Fruit fly (Drosophila melanogaster) whole organism, embryonic: ENCODE measurements around the gene CG46430.

Experiments used
- Blimp-1 ChIP-seq: fragments of 200-800 bp; sonication (Bioruptor generic); optimal IDR thresholded peaks from 3 replicates; lab custom pipeline; 2018; ENCODE audit warnings: missing biosample characterization, missing genetic modification characterization, mild to moderate bottlenecking, moderate library complexity, missing genetic modification reagents
- C15 ChIP-seq: fragments of 200-800 bp; sonication (Bioruptor generic); IDR thresholded peaks from 3 replicates; pipeline ENCODE4 v1.3.6; 2022; ENCODE audit warnings: missing biosample characterization, missing genetic modification characterization
- CG11504 ChIP-seq: fragments of 200-800 bp; sonication (Bioruptor generic); optimal IDR thresholded peaks from 3 replicates; lab custom pipeline; 2019; ENCODE audit warnings: missing biosample characterization, mild to moderate bottlenecking, missing genetic modification characterization, moderate library complexity
- CG14710 ChIP-seq: fragments of 200-800 bp; sonication (Bioruptor generic); optimal IDR thresholded peaks from 3 replicates; lab custom pipeline; 2019; ENCODE audit warnings: missing biosample characterization, mild to moderate bottlenecking, missing genetic modification characterization, moderate library complexity
- CG15269 ChIP-seq: fragments of 200-800 bp; sonication (Bioruptor generic); optimal IDR thresholded peaks from 2 replicates; lab custom pipeline; 2018; ENCODE audit warnings: missing biosample characterization, mild to moderate bottlenecking, missing genetic modification characterization, moderate library complexity
- CG17359 ChIP-seq: fragments of 200-800 bp; sonication (Bioruptor generic); optimal IDR thresholded peaks from 3 replicates; lab custom pipeline; 2018; ENCODE audit warnings: missing biosample characterization, mild to moderate bottlenecking, missing genetic modification characterization, moderate library complexity
- CG17829 ChIP-seq: fragments of 200-800 bp; optimal IDR thresholded peaks from 2 replicates; lab custom pipeline; 2019; ENCODE audit warnings: missing biosample characterization, mild to moderate bottlenecking, missing genetic modification characterization, moderate library complexity
- CG1832 ChIP-seq: fragments of 200-800 bp; sonication (Bioruptor generic); optimal IDR thresholded peaks from 2 replicates; lab custom pipeline; 2017; ENCODE audit warnings: missing biosample characterization, mild to moderate bottlenecking, missing genetic modification characterization, inconsistent platforms
- CG2202 ChIP-seq: fragments of 200-800 bp; sonication (Bioruptor generic); optimal IDR thresholded peaks from 2 replicates; lab custom pipeline; 2018; ENCODE audit warnings: missing biosample characterization, mild to moderate bottlenecking, missing genetic modification characterization
- CG2678 ChIP-seq: fragments of 200-800 bp; sonication (Bioruptor generic); optimal IDR thresholded peaks from 3 replicates; lab custom pipeline; 2019; ENCODE audit warnings: missing biosample characterization, mild to moderate bottlenecking, missing genetic modification characterization, moderate library complexity
- CG2712 ChIP-seq: fragments of 200-800 bp; optimal IDR thresholded peaks from 3 replicates; lab custom pipeline; 2019; ENCODE audit warnings: missing biosample characterization, mild to moderate bottlenecking, missing genetic modification characterization, moderate library complexity
- CG2875 ChIP-seq: fragments of 200-800 bp; sonication (Bioruptor generic); optimal IDR thresholded peaks from 2 replicates; lab custom pipeline; 2017; ENCODE audit warnings: missing biosample characterization, mild to moderate bottlenecking, missing genetic modification characterization, missing genetic modification reagents
- CG3163 ChIP-seq: fragments of 200-800 bp; sonication (Bioruptor generic); optimal IDR thresholded peaks from 3 replicates; lab custom pipeline; 2016; ENCODE audit warnings: missing biosample characterization, missing genetic modification characterization
- CG42726 ChIP-seq: fragments of 200-800 bp; sonication (Bioruptor generic); IDR thresholded peaks from 2 replicates; pipeline ENCODE4 v1.3.6; 2022; ENCODE audit warnings: missing biosample characterization, missing genetic modification characterization; ENCODE audit not compliant: partially characterized antibody
- CG4404 ChIP-seq: fragments of 200-800 bp; sonication (Bioruptor generic); IDR thresholded peaks from 2 replicates; pipeline ENCODE4 v1.3.6; 2022; ENCODE audit warnings: missing biosample characterization, missing genetic modification characterization
- CG7556 ChIP-seq: fragments of 200-800 bp; sonication (Bioruptor generic); optimal IDR thresholded peaks from 2 replicates; lab custom pipeline; 2017; ENCODE audit warnings: missing biosample characterization, mild to moderate bottlenecking, missing genetic modification characterization
- CG8388 ChIP-seq: fragments of 200-800 bp; sonication (Bioruptor generic); optimal IDR thresholded peaks from 2 replicates; lab custom pipeline; 2019; ENCODE audit warnings: missing biosample characterization, mild to moderate bottlenecking, missing genetic modification characterization, moderate library complexity
- CG8924 ChIP-seq: fragments of 200-800 bp; optimal IDR thresholded peaks from 3 replicates; lab custom pipeline; 2019; ENCODE audit warnings: missing biosample characterization, mild to moderate bottlenecking, missing genetic modification characterization, moderate library complexity
- Dbx ChIP-seq: fragments of 200-800 bp; sonication (Bioruptor generic); IDR thresholded peaks from 3 replicates; pipeline ENCODE4 v1.3.6; 2022; ENCODE audit warnings: missing biosample characterization, missing genetic modification characterization
- ERR ChIP-seq: fragments of 200-800 bp; sonication (Bioruptor generic); optimal IDR thresholded peaks from 2 replicates; lab custom pipeline; 2016; ENCODE audit warnings: missing biosample characterization, missing genetic modification characterization
- Jarid2 ChIP-seq: fragments of 200-800 bp; sonication (Bioruptor generic); optimal IDR thresholded peaks from 3 replicates; lab custom pipeline; 2017; ENCODE audit warnings: mild to moderate bottlenecking, missing biosample characterization, missing genetic modification reagents, missing genetic modification characterization
- Sox100B ChIP-seq: fragments of 200-800 bp; sonication (Bioruptor generic); optimal IDR thresholded peaks from 3 replicates; lab custom pipeline; 2018; ENCODE audit warnings: missing biosample characterization, mild to moderate bottlenecking, missing genetic modification characterization
- Sox102F ChIP-seq: fragments of 200-800 bp; sonication (Bioruptor generic); optimal IDR thresholded peaks from 2 replicates; lab custom pipeline; 2018; ENCODE audit warnings: missing biosample characterization, mild to moderate bottlenecking, missing genetic modification characterization, moderate library complexity
- Xrp1 ChIP-seq: fragments of 200-800 bp; sonication (Bioruptor generic); IDR thresholded peaks from 2 replicates; pipeline ENCODE4 v1.3.6; 2022; ENCODE audit warnings: missing biosample characterization, missing genetic modification characterization
- bsh ChIP-seq, 2 experiments: fragments of 200-800 bp; sonication (Bioruptor generic); optimal IDR thresholded peaks; 2 replicates each; lab custom pipeline; 2017 to 2018; ENCODE audit warnings: mild to moderate bottlenecking in 2 of 2, missing biosample characterization in 2 of 2, missing genetic modification characterization in 2 of 2, moderate library complexity in 1 of 2
- cad ChIP-seq: fragments of >200 bp; optimal IDR thresholded peaks from 2 replicates; lab custom pipeline; 2017; ENCODE audit warnings: missing biosample characterization, missing genetic modification characterization
- ci ChIP-seq: fragments of 200-800 bp; sonication (Bioruptor generic); IDR thresholded peaks from 3 replicates; pipeline ENCODE4 v1.3.6; 2022; ENCODE audit warnings: missing biosample characterization, missing genetic modification characterization
- danr ChIP-seq: fragments of 200-800 bp; sonication (Bioruptor generic); IDR thresholded peaks from 2 replicates; pipeline ENCODE4 v1.3.6; 2022; ENCODE audit warnings: missing biosample characterization, missing genetic modification characterization
- dmrt11E ChIP-seq: fragments of 200-800 bp; sonication (Bioruptor generic); optimal IDR thresholded peaks from 3 replicates; lab custom pipeline; 2018; ENCODE audit warnings: missing biosample characterization, mild to moderate bottlenecking, missing genetic modification characterization, moderate library complexity
- dmrt99B ChIP-seq: fragments of 200-800 bp; sonication (Bioruptor generic); optimal IDR thresholded peaks from 2 replicates; lab custom pipeline; 2018; ENCODE audit warnings: missing biosample characterization, mild to moderate bottlenecking, missing genetic modification characterization, moderate library complexity
- eve ChIP-seq, 2 experiments: fragments of >200 bp; optimal IDR thresholded peaks; 2 replicates each; lab custom pipeline; 2017; ENCODE audit warnings: missing biosample characterization in 2 of 2, missing genetic modification characterization in 2 of 2
- fu2 ChIP-seq: fragments of 200-800 bp; sonication (Bioruptor generic); optimal IDR thresholded peaks from 2 replicates; lab custom pipeline; 2016; ENCODE audit warnings: missing biosample characterization, missing genetic modification characterization
- gem ChIP-seq: fragments of 200-800 bp; sonication (Bioruptor generic); optimal IDR thresholded peaks from 2 replicates; lab custom pipeline; 2019; ENCODE audit warnings: missing biosample characterization, mild to moderate bottlenecking, missing genetic modification characterization, moderate library complexity
- grau ChIP-seq: fragments of 200-800 bp; optimal IDR thresholded peaks from 3 replicates; lab custom pipeline; 2019; ENCODE audit warnings: missing biosample characterization, mild to moderate bottlenecking, missing genetic modification characterization, moderate library complexity
- odd ChIP-seq: fragments of 200-800 bp; sonication (Bioruptor generic); optimal IDR thresholded peaks from 2 replicates; lab custom pipeline; 2017; ENCODE audit warnings: missing biosample characterization, mild to moderate bottlenecking, missing genetic modification characterization
- org-1 ChIP-seq: fragments of 200-800 bp; sonication (Bioruptor generic); optimal IDR thresholded peaks from 2 replicates; lab custom pipeline; 2017; ENCODE audit warnings: missing biosample characterization, missing genetic modification characterization
- pfk ChIP-seq: fragments of 200-800 bp; sonication (Bioruptor generic); optimal IDR thresholded peaks from 2 replicates; lab custom pipeline; 2018; ENCODE audit warnings: missing biosample characterization, mild to moderate bottlenecking, missing genetic modification characterization, moderate library complexity
- phol ChIP-seq: fragments of 200-800 bp; sonication (Bioruptor generic); optimal IDR thresholded peaks from 3 replicates; lab custom pipeline; 2018; ENCODE audit warnings: missing biosample characterization, mild to moderate bottlenecking, missing genetic modification characterization, moderate library complexity
- prd ChIP-seq, 3 experiments: fragments of >200 bp in 2 of 3; fragments of 200-800 bp in 1 of 3; sonication (Bioruptor generic) in 1 of 3; optimal IDR thresholded peaks in 2 of 3; IDR thresholded peaks in 1 of 3; 2 replicates in 2 of 3; 3 replicates in 1 of 3; pipeline versions ENCODE4 v1.3.6 to Lab custom; 2017 to 2022; ENCODE audit warnings: missing biosample characterization in 1 of 3, missing genetic modification characterization in 1 of 3
- row ChIP-seq: fragments of 200-800 bp; sonication (Bioruptor generic); IDR thresholded peaks from 3 replicates; pipeline ENCODE4 v1.3.6; 2022; ENCODE audit warnings: missing biosample characterization, missing genetic modification characterization
- sd ChIP-seq: fragments of 200-800 bp; sonication (Bioruptor generic); optimal IDR thresholded peaks from 3 replicates; lab custom pipeline; 2018; ENCODE audit warnings: missing biosample characterization, mild to moderate bottlenecking, missing genetic modification characterization, moderate library complexity
- sisA ChIP-seq: fragments of 200-800 bp; sonication (Bioruptor generic); IDR thresholded peaks from 2 replicates; pipeline ENCODE4 v1.3.6; 2022; ENCODE audit warnings: missing biosample characterization, missing genetic modification characterization
- so ChIP-seq: fragments of 200-800 bp; sonication (Bioruptor generic); IDR thresholded peaks from 3 replicates; pipeline ENCODE4 v1.3.6; 2022; ENCODE audit warnings: missing biosample characterization, missing genetic modification characterization
- tup ChIP-seq: fragments of 200-800 bp; sonication (Bioruptor generic); optimal IDR thresholded peaks from 2 replicates; lab custom pipeline; 2016; ENCODE audit warnings: missing biosample characterization, mild to moderate bottlenecking, missing genetic modification characterization, moderate library complexity
- tx ChIP-seq: fragments of 200-800 bp; sonication (Bioruptor generic); optimal IDR thresholded peaks from 2 replicates; lab custom pipeline; 2016; ENCODE audit warnings: missing biosample characterization, missing genetic modification characterization
- vvl ChIP-seq: fragments of 200-800 bp; sonication (Bioruptor generic); IDR thresholded peaks from 2 replicates; pipeline ENCODE4 v1.3.6; 2022; ENCODE audit warnings: missing biosample characterization, missing genetic modification characterization
- zf30C ChIP-seq: fragments of 200-800 bp; sonication (Bioruptor generic); optimal IDR thresholded peaks from 3 replicates; lab custom pipeline; 2018; ENCODE audit warnings: missing biosample characterization, mild to moderate bottlenecking, missing genetic modification characterization
- zfh1 ChIP-seq: fragments of 200-800 bp; sonication (Bioruptor generic); IDR thresholded peaks from 3 replicates; pipeline ENCODE4 v1.3.6; 2022; ENCODE audit warnings: missing biosample characterization, missing genetic modification characterization

Gene CG46430

dm6 chr3L:10525168-10525567, 46.9 kb downstream of the CG46430 start (continued):
- TF ChIP-seq bsh (GFP tag; optimal IDR thresholded peaks at IDR 0.05; lab: Kevin White, UChicago), result peak in 1 of 2 experiments; percentile 28
- TF ChIP-seq Xrp1 (GFP tag; lab: Robert Waterston, UW), result peak; percentile 42
- TF ChIP-seq zfh1 (GFP tag; lab: Robert Waterston, UW), result 0 out of 3 replicates have a peak, but pooled peaks have one; percentile 18
- peak; percentile 47; the same call in 1 of the 3 replicates for TF ChIP-seq ci (GFP tag; lab: Robert Waterston, UW)
- 0 out of 3 replicates have a peak, but pooled peaks have one; percentile 33 for TF ChIP-seq so (GFP tag; lab: Robert Waterston, UW)
- peak; percentile 2 for TF ChIP-seq CG8924 (tag; lab: Kevin White, UChicago)
- peak; percentile 15 for TF ChIP-seq CG2712 (tag; lab: Kevin White, UChicago)
- peak; percentile 39 for TF ChIP-seq dmrt99B
- no peak for TF ChIP-seq org-1 (GFP tag; lab: Kevin White, UChicago)
- TF ChIP-seq dmrt11E, result peak; percentile 21
- TF ChIP-seq phol (tag; lab: Kevin White, UChicago), result peak; percentile 5
- peak; percentile 12 for TF ChIP-seq grau (tag; lab: Kevin White, UChicago)
- peak; percentile 34 for TF ChIP-seq zf30C (GFP tag; lab: Kevin White, UChicago)
- TF ChIP-seq row (GFP tag; lab: Robert Waterston, UW), result peak; percentile 37; the same call in 1 of the 3 replicates
- TF ChIP-seq CG11504 (tag; lab: Kevin White, UChicago), result peak; percentile 38
- no peak for TF ChIP-seq sd (tag; lab: Kevin White, UChicago)
- no peak for TF ChIP-seq Dbx
- TF ChIP-seq Sox102F (GFP tag; lab: Kevin White, UChicago), result peak; percentile 13
- peak; percentile 8; the same call in 1 of the 2 replicates for TF ChIP-seq CG4404 (GFP tag; lab: Robert Waterston, UW)
- TF ChIP-seq cad (GFP tag; lab: Kevin White, UChicago), result no peak
- TF ChIP-seq odd (GFP tag; lab: Kevin White, UChicago), result no peak
- no peak for TF ChIP-seq CG3163 (GFP tag; lab: Kevin White, UChicago)
- no peak for TF ChIP-seq danr (GFP tag; lab: Robert Waterston, UW)
- TF ChIP-seq gem, result peak; percentile 43
- no peak for TF ChIP-seq CG7556 (GFP tag; lab: Kevin White, UChicago)
- TF ChIP-seq CG2678 (tag; lab: Kevin White, UChicago), result peak; percentile 8
- no peak for TF ChIP-seq CG17359
- TF ChIP-seq tx (GFP tag; lab: Kevin White, UChicago), result no peak
- TF ChIP-seq Blimp-1 (GFP tag; lab: Kevin White, UChicago), result peak; percentile 20
- TF ChIP-seq sisA (GFP tag; lab: Robert Waterston, UW), result peak; percentile 18; the same call in 1 of the 2 replicates
- TF ChIP-seq prd (optimal IDR thresholded peaks at IDR 0.05; lab: Kevin White, UChicago), result no peak
- peak; percentile 49; the same call in 1 of the 3 replicates for TF ChIP-seq prd (GFP tag; IDR thresholded peaks at IDR 0.05; lab: Robert Waterston, UW)
- no peak for TF ChIP-seq ERR
- peak in 1 of 2 experiments; percentile 46 for TF ChIP-seq eve (GFP tag; optimal IDR thresholded peaks at IDR 0.05; lab: Kevin White, UChicago)

- TF ChIP-seq CG15269 (tag; lab: Kevin White, UChicago) (peak; percentile 26), pfk (GFP tag; lab: Kevin White, UChicago) (peak; percentile 70), fu2 (GFP tag; lab: Kevin White, UChicago) (no peak), tup (GFP tag; lab: Kevin White, UChicago) (no peak), vvl (GFP tag; lab: Robert Waterston, UW) (peak; percentile 39; the same call in 1 of the 2 replicates), CG1832 (GFP tag; lab: Kevin White, UChicago) (no peak), CG2875 (GFP tag; lab: Kevin White, UChicago) (peak; percentile 10), Xrp1 (GFP tag; lab: Robert Waterston, UW) (peak; percentile 45; the same call in 1 of the 2 replicates), CG14710 (tag; lab: Kevin White, UChicago) (peak; percentile 26), CG17829 (peak; percentile 47), Sox100B (GFP tag; lab: Kevin White, UChicago) (peak; percentile 31), CG2202 (peak; percentile 9), C15 (GFP tag; lab: Robert Waterston, UW) (no peak), CG8388 (GFP tag; lab: Kevin White, UChicago) (peak; percentile 28), Jarid2 (GFP tag; lab: Kevin White, UChicago) (no peak), CG42726 (GFP tag; lab: Robert Waterston, UW) (no peak)
Measured at dm6 chr3L:10525641-10526382, 47.5 kb downstream of the CG46430 start.
